Fruit fly (Drosophila melanogaster) whole organism: ENCODE data around the gene CG34256.

Experiments used
- CG8478 ChIP-seq: fragments of >200 bp; optimal IDR thresholded peaks from 2 replicates; lab custom pipeline; 2018; ENCODE audit warnings: inconsistent platforms
- Dll ChIP-seq: fragments of >200 bp; optimal IDR thresholded peaks from 2 replicates; lab custom pipeline; 2017
- EcR ChIP-seq, 2 experiments: fragments of >200 bp; optimal IDR thresholded peaks; 2 replicates each; lab custom pipeline; 2017; ENCODE audit warnings: missing biosample characterization in 2 of 2, missing genetic modification characterization in 2 of 2, missing genetic modification reagents in 2 of 2
- pan ChIP-seq: fragments of >200 bp; optimal IDR thresholded peaks from 2 replicates; lab custom pipeline; 2017
- psq ChIP-seq: fragments of >200 bp; optimal IDR thresholded peaks from 2 replicates; lab custom pipeline; 2017
- usp ChIP-seq: fragments of >200 bp; optimal IDR thresholded peaks from 2 replicates; lab custom pipeline; 2017; ENCODE audit warnings: missing biosample characterization, missing genetic modification characterization, mixed read lengths

CG34256 gene

dm6 chr3L:18998284-18998830 lies 8.7 kb upstream of the CG34256 start:
- no peak for TF ChIP-seq EcR (GFP tag; optimal IDR thresholded peaks at IDR 0.05; lab: Kevin White, UChicago)
- no peak for TF ChIP-seq usp (GFP tag; lab: Kevin White, UChicago)
- no peak for TF ChIP-seq psq (lab: Kevin White, UChicago)
- no peak for TF ChIP-seq CG8478 (lab: Kevin White, UChicago)

- TF ChIP-seq usp (GFP tag; lab: Kevin White, UChicago) (no peak), CG8478 (lab: Kevin White, UChicago) (no peak), psq (lab: Kevin White, UChicago) (no peak), EcR (GFP tag; optimal IDR thresholded peaks at IDR 0.05; lab: Kevin White, UChicago) (no peak), Dll (lab: Kevin White, UChicago) (no peak)
Measured at dm6 chr3L:18997590-18998283, 8.1 kb upstream of the CG34256 start, which contains the start of gene CG18135. Gene CG18135, minus strand, starts transcription at chr3L:18998283.

dm6 chr3L:18996774-18997589 lies 7.4 kb upstream of the CG34256 start:
- TF ChIP-seq Dll (lab: Kevin White, UChicago) (no peak), CG8478 (lab: Kevin White, UChicago) (no peak)

dm6 chr3L:18996030-18996773 lies 6.6 kb upstream of the CG34256 start:
- TF ChIP-seq Dll (lab: Kevin White, UChicago) = no peak
- TF ChIP-seq psq (lab: Kevin White, UChicago) = no peak
- TF ChIP-seq pan (lab: Kevin White, UChicago) = peak; percentile 91
- TF ChIP-seq EcR (GFP tag; optimal IDR thresholded peaks at IDR 0.05; lab: Kevin White, UChicago) = peak in 1 of 2 experiments; percentile 21
- no peak for TF ChIP-seq CG8478 (lab: Kevin White, UChicago)

dm6 chr3L:18995667-18996029 lies 6.0 kb upstream of the CG34256 start:
- TF ChIP-seq CG8478 (lab: Kevin White, UChicago) = no peak
- TF ChIP-seq Dll (lab: Kevin White, UChicago) = no peak
- TF ChIP-seq usp (GFP tag; lab: Kevin White, UChicago) = no peak

dm6 chr3L:18994505-18994969 lies 4.9 kb upstream of the CG34256 start:
- TF ChIP-seq EcR (GFP tag; optimal IDR thresholded peaks at IDR 0.05; lab: Kevin White, UChicago) (no peak), CG8478 (lab: Kevin White, UChicago) (no peak), Dll (lab: Kevin White, UChicago) (no peak), usp (GFP tag; lab: Kevin White, UChicago) (no peak), psq (lab: Kevin White, UChicago) (no peak), pan (lab: Kevin White, UChicago) (no peak)

- TF ChIP-seq usp (GFP tag; lab: Kevin White, UChicago) (no peak), EcR (GFP tag; optimal IDR thresholded peaks at IDR 0.05; lab: Kevin White, UChicago) (no peak), pan (lab: Kevin White, UChicago) (no peak), Dll (lab: Kevin White, UChicago) (no peak), psq (lab: Kevin White, UChicago) (no peak), CG8478 (lab: Kevin White, UChicago) (no peak)
Measured at dm6 chr3L:18993578-18994255, 4.1 kb upstream of the CG34256 start.

- TF ChIP-seq psq (lab: Kevin White, UChicago) (no peak), usp (GFP tag; lab: Kevin White, UChicago) (no peak), pan (lab: Kevin White, UChicago) (no peak), CG8478 (lab: Kevin White, UChicago) (no peak), EcR (GFP tag; optimal IDR thresholded peaks at IDR 0.05; lab: Kevin White, UChicago) (no peak), Dll (lab: Kevin White, UChicago) (no peak)
Measured at dm6 chr3L:18992820-18993219, 3.2 kb upstream of the CG34256 start.

dm6 chr3L:18988055-18988819 lies 1.4 kb downstream of the CG34256 start, which contains the start of gene CG11619:
Gene CG11619, minus strand, starts transcription at chr3L:18988323.
- TF ChIP-seq CG8478 (lab: Kevin White, UChicago) (no peak), usp (GFP tag; lab: Kevin White, UChicago) (no peak), pan (lab: Kevin White, UChicago) (no peak), psq (lab: Kevin White, UChicago) (no peak), Dll (lab: Kevin White, UChicago) (no peak), EcR (GFP tag; optimal IDR thresholded peaks at IDR 0.05; lab: Kevin White, UChicago) (no peak)

dm6 chr3L:18984661-18985060 lies 5.0 kb downstream of the CG34256 start, which contains the start of gene CG14075:
Gene CG14075, plus strand, starts transcription at chr3L:18984961.
- TF ChIP-seq pan (lab: Kevin White, UChicago) (no peak), Dll (lab: Kevin White, UChicago) (no peak), usp (GFP tag; lab: Kevin White, UChicago) (no peak), CG8478 (lab: Kevin White, UChicago) (no peak), EcR (GFP tag; optimal IDR thresholded peaks at IDR 0.05; lab: Kevin White, UChicago) (no peak), psq (lab: Kevin White, UChicago) (no peak)
